Worm (Caenorhabditis elegans): ENCODE data around the gene str-156.

Gene str-156

DNA sequence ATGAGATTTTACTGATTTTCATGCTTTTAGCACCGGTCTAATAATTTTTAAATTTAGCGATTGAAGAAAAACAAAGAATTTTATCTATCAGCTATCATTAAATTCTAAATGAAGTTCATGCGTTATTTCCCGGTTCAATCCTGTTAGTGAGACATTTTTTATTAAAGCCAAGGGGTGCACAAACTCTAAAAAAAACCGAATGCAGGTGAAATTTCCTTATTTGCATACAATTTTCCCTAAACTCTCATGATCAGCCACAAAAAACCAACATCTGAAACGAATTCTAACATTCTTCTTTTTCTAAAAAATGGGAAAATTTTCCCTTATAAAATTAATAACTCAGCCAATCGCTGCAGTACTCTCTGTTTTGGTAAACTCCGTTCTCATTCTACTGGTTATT is at the start of gene str-156:
str-156 (plus strand) TSS at position 301 of the 400 bp plus-strand sequence.
- TF ChIP-seq nhr-12 (tag; optimal IDR thresholded peaks at IDR 0.05) (no peak), hmg-11 (tag; optimal IDR thresholded peaks at IDR 0.05) (no peak), daf-12 (tag; optimal IDR thresholded peaks at IDR 0.05) (no peak), ceh-16 (tag; optimal IDR thresholded peaks at IDR 0.05) (no peak)

DNA sequence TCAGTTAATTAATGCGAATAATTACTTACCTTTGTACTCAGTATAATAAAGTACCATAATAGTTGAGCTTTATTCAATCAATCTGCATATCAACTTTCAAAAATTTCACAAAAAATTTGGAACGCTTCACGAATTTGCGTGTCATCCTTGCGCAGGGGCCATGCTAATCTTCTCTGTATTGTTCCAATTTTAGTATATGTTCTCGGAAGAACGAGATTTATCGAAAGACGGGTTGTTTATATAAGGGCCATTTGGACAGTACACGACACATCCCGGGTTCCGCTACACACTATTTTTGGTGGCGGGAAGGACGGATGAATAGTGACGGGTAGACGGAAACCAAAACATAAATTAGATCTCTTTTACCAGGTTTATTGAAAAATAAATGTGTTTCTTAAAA is 48.7 kb upstream of the str-156 start:
- TF ChIP-seq ztf-4 (tag; optimal IDR thresholded peaks at IDR 0.05): no peak
- TF ChIP-seq egl-5 (tag; optimal IDR thresholded peaks at IDR 0.05): no peak
- TF ChIP-seq unc-39 (tag; optimal IDR thresholded peaks at IDR 0.05): no peak
- TF ChIP-seq pqm-1 (tag; optimal IDR thresholded peaks at IDR 0.05): no peak
- TF ChIP-seq nhr-67 (tag; optimal IDR thresholded peaks at IDR 0.05): no peak
- TF ChIP-seq nfya-1 (tag; optimal IDR thresholded peaks at IDR 0.05; ENCODE audit: insufficient read depth): no peak
- TF ChIP-seq mml-1 (tag; optimal IDR thresholded peaks at IDR 0.05): no peak
- no peak for TF ChIP-seq jun-1 (tag; optimal IDR thresholded peaks at IDR 0.05)
- no peak for TF ChIP-seq ztf-11 (tag; optimal IDR thresholded peaks at IDR 0.05)
- no peak for TF ChIP-seq fkh-2 (tag; optimal IDR thresholded peaks at IDR 0.05)
- TF ChIP-seq tbx-2 (tag; optimal IDR thresholded peaks at IDR 0.05): no peak
- TF ChIP-seq ZK546.5 (tag; optimal IDR thresholded peaks at IDR 0.05): no peak
- TF ChIP-seq nhr-12 (tag; optimal IDR thresholded peaks at IDR 0.05): no peak
- TF ChIP-seq ceh-82 (tag; optimal IDR thresholded peaks at IDR 0.05): no peak
- no peak for TF ChIP-seq R02D3.7 (tag; optimal IDR thresholded peaks at IDR 0.05)

DNA sequence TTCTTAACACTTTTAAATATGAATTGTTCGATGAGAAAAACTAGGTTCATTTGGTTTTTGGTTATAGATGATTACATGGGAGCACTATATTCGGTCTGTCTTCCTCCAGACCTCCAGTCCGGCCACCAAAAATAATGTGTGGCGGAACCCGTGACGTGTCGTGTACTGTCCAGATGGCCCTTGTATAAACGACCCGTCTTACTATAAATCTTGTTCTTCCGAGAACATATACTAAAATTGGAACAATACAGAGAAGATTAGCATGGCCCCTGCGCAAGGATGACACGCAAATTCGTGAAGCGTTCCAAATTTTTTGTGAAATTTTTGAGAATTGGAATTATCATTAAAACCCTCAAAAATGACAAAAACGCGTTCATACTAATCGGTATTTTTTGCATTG is 46.6 kb upstream of the str-156 start:
- no peak for TF ChIP-seq ztf-11 (tag; optimal IDR thresholded peaks at IDR 0.05)
- no peak for TF ChIP-seq lsy-12 (tag; optimal IDR thresholded peaks at IDR 0.05)
- no peak for TF ChIP-seq nhr-11 (tag; optimal IDR thresholded peaks at IDR 0.05)
- no peak for TF ChIP-seq nfya-1 (tag; optimal IDR thresholded peaks at IDR 0.05; ENCODE audit: insufficient read depth)
- TF ChIP-seq nhr-67 (tag; optimal IDR thresholded peaks at IDR 0.05): no peak
- TF ChIP-seq fkh-10 (GFP tag; optimal IDR thresholded peaks at IDR 0.05): no peak
- TF ChIP-seq pqm-1 (tag; optimal IDR thresholded peaks at IDR 0.05): no peak
- TF ChIP-seq ama-1 (optimal IDR thresholded peaks at IDR 0.05): no peak
- no peak for TF ChIP-seq jun-1 (tag; optimal IDR thresholded peaks at IDR 0.05)
- TF ChIP-seq egl-27 (tag; optimal IDR thresholded peaks at IDR 0.05): no peak
- no peak for TF ChIP-seq mml-1 (tag; optimal IDR thresholded peaks at IDR 0.05)
- no peak for TF ChIP-seq eor-1 (tag; optimal IDR thresholded peaks at IDR 0.05)
- TF ChIP-seq unc-62 (GFP tag; optimal IDR thresholded peaks at IDR 0.05): no peak
- TF ChIP-seq unc-39 (tag; optimal IDR thresholded peaks at IDR 0.05): no peak

DNA sequence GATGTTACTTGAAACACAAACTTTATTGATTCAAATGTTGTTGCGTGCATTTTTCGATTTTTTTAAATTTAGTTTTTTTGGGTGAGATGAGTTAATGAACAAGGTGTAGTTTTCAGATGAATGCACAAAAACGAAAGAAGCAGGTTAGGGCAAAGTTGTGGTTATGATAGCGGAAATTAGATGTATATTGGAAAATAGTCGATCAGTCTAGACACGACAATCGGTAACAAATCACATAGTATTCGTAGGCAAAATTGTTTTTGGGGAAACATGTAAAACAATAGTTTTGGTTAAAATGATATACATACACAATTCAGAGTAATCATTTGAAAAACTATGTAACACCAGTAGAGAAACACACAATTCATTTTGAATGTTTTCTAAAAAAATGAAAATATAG is 45.6 kb upstream of the str-156 start, which contains the start of gene str-172:
str-172 (minus strand) TSS at position 101 of the 400 bp plus-strand sequence.
- TF ChIP-seq ceh-9 (tag; optimal IDR thresholded peaks at IDR 0.05) (no peak), nhr-28 (tag; optimal IDR thresholded peaks at IDR 0.05) (no peak), snpc-4 (tag; optimal IDR thresholded peaks at IDR 0.05) (no peak), skn-1 (tag; optimal IDR thresholded peaks at IDR 0.05) (no peak), fkh-10 (GFP tag; optimal IDR thresholded peaks at IDR 0.05) (no peak), nhr-11 (tag; optimal IDR thresholded peaks at IDR 0.05) (no peak), unc-62 (GFP tag; optimal IDR thresholded peaks at IDR 0.05) (no peak), lin-39 (tag; optimal IDR thresholded peaks at IDR 0.05) (no peak), tbx-2 (tag; optimal IDR thresholded peaks at IDR 0.05) (no peak), unc-39 (tag; optimal IDR thresholded peaks at IDR 0.05) (no peak)

DNA sequence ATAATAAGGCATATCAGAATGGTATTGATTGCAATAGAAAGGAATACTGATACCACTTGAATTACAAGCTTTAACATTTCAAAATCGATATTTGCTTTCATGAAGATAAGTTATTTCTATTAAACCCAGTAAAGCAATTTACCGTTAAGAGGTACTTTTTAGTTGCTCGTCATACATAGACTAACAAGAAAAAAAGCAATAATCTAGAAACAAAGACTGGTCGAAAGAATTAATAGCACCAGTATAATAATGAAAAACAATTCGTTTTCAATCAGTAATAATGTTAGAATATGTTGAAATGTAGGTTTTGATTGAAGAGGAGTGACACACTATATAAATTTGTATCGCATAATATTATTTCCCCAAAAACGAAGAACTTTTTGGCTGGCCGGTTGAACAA is 42.6 kb upstream of the str-156 start, which contains the start of gene str-175:
str-175 (minus strand) TSS at position 101 of the 400 bp plus-strand sequence.
- TF ChIP-seq fkh-2 (tag; optimal IDR thresholded peaks at IDR 0.05) (no peak), mdl-1 (tag; optimal IDR thresholded peaks at IDR 0.05) (no peak), fos-1 (tag; optimal IDR thresholded peaks at IDR 0.05) (no peak), elt-1 (tag; optimal IDR thresholded peaks at IDR 0.05) (no peak), ama-1 (optimal IDR thresholded peaks at IDR 0.05) (no peak), lsy-12 (tag; optimal IDR thresholded peaks at IDR 0.05) (no peak), ztf-4 (tag; optimal IDR thresholded peaks at IDR 0.05) (no peak), nhr-11 (tag; optimal IDR thresholded peaks at IDR 0.05) (no peak), nhr-25 (tag; optimal IDR thresholded peaks at IDR 0.05) (no peak), ZK546.5 (tag; optimal IDR thresholded peaks at IDR 0.05) (no peak), egl-5 (tag; optimal IDR thresholded peaks at IDR 0.05) (no peak), nfya-1 (tag; optimal IDR thresholded peaks at IDR 0.05; ENCODE audit: insufficient read depth) (no peak), lin-15B (tag; optimal IDR thresholded peaks at IDR 0.05) (no peak), sea-2 (GFP tag; optimal IDR thresholded peaks at IDR 0.05) (no peak), daf-12 (tag; optimal IDR thresholded peaks at IDR 0.05) (no peak), ceh-16 (tag; optimal IDR thresholded peaks at IDR 0.05) (no peak), nhr-77 (tag; optimal IDR thresholded peaks at IDR 0.05) (no peak), ceh-28 (tag; optimal IDR thresholded peaks at IDR 0.05) (no peak), hmg-11 (tag; optimal IDR thresholded peaks at IDR 0.05) (no peak)

Data from whole organism, L3 larva.